Worm (Caenorhabditis elegans) whole organism, L1 larva: ENCODE data around the gene lec-9.

Source experiments
- C04F5.9 ChIP-seq: sonication (generic microtip); optimal IDR thresholded peaks from 2 replicates; lab custom pipeline; 2016; ENCODE audit warnings: missing genetic modification characterization, missing compliant biosample characterization
- C16A3.4 ChIP-seq: fragments of 150-350 bp; optimal IDR thresholded peaks from 2 replicates; lab custom pipeline; 2014; ENCODE audit warnings: missing biosample characterization, missing genetic modification characterization
- C34B4.2 ChIP-seq: sonication (generic microtip); optimal IDR thresholded peaks from 2 replicates; lab custom pipeline; 2017; ENCODE audit warnings: mild to moderate bottlenecking, missing genetic modification characterization, missing compliant biosample characterization
- Y116A8C.19 ChIP-seq: sonication (generic microtip); optimal IDR thresholded peaks from 2 replicates; lab custom pipeline; 2016; ENCODE audit warnings: missing compliant biosample characterization, missing genetic modification characterization, borderline replicate concordance
- blmp-1 ChIP-seq: fragments of 150-350 bp; optimal IDR thresholded peaks from 2 replicates; lab custom pipeline; 2014; ENCODE audit warnings: missing biosample characterization, missing genetic modification characterization
- ceh-8 ChIP-seq: fragments of 200-800 bp; sonication (Bioruptor generic); optimal IDR thresholded peaks from 2 replicates; lab custom pipeline; 2018; ENCODE audit warnings: mild to moderate bottlenecking, missing genetic modification characterization, moderate library complexity, missing compliant biosample characterization
- ceh-82 ChIP-seq, 3 experiments: fragments of 150-350 bp in 1 of 3; sonication (generic microtip) in 2 of 3; optimal IDR thresholded peaks; 2 replicates each; lab custom pipeline; 2014 to 2017; ENCODE audit warnings: missing biosample characterization in 3 of 3, missing genetic modification characterization in 3 of 3
- ceh-88 ChIP-seq: fragments of 200-800 bp; sonication (Bioruptor generic); IDR thresholded peaks from 2 replicates; pipeline ENCODE4 v1.3.6; 2022; ENCODE audit warnings: missing genetic modification characterization, missing compliant biosample characterization
- dpl-1 ChIP-seq, 3 experiments: fragments of 150-350 bp in 2 of 3; sonication (generic microtip) in 1 of 3; optimal IDR thresholded peaks; 2 replicates each; lab custom pipeline; 2014 to 2017; ENCODE audit warnings: missing biosample characterization in 3 of 3, missing genetic modification characterization in 3 of 3, missing genetic modification reagents in 3 of 3
- dsc-1 ChIP-seq: sonication (generic microtip); optimal IDR thresholded peaks from 2 replicates; lab custom pipeline; 2016; ENCODE audit warnings: mild to moderate bottlenecking, missing genetic modification characterization, missing compliant biosample characterization
- efl-1 ChIP-seq, 4 experiments: fragments of 150-350 bp; optimal IDR thresholded peaks in 3 of 4; peaks in 1 of 4; 1 replicate in 1 of 4; 2 replicates in 3 of 4; lab custom pipeline; 2014; ENCODE audit warnings: missing biosample characterization in 2 of 4, missing genetic modification characterization in 2 of 4, missing genetic modification reagents in 2 of 4
- egl-13 ChIP-seq: sonication (generic microtip); optimal IDR thresholded peaks from 2 replicates; lab custom pipeline; 2016; ENCODE audit warnings: missing genotype, missing genetic modification reagents, missing genetic modification characterization, missing compliant biosample characterization
- elt-2 ChIP-seq: sonication (generic microtip); optimal IDR thresholded peaks from 2 replicates; lab custom pipeline; 2016; ENCODE audit warnings: missing genetic modification characterization, mild to moderate bottlenecking, inconsistent platforms, missing compliant biosample characterization, missing genetic modification reagents
- ets-5 ChIP-seq: fragments of 200-800 bp; sonication (Bioruptor generic); IDR thresholded peaks from 2 replicates; pipeline ENCODE4 v1.3.6; 2022; ENCODE audit warnings: missing genetic modification characterization, missing compliant biosample characterization
- fkh-8 ChIP-seq: sonication (generic microtip); optimal IDR thresholded peaks from 2 replicates; lab custom pipeline; 2016; ENCODE audit warnings: mild to moderate bottlenecking, missing genetic modification characterization, missing compliant biosample characterization
- fos-1 ChIP-seq: fragments of 150-350 bp; optimal IDR thresholded peaks from 2 replicates; lab custom pipeline; 2014; ENCODE audit warnings: missing biosample characterization, missing genetic modification characterization
- grh-1 ChIP-seq: fragments of 200-800 bp; sonication (Bioruptor generic); IDR thresholded peaks from 2 replicates; pipeline ENCODE4 v1.3.6; 2022; ENCODE audit warnings: missing genetic modification reagents, missing genetic modification characterization, missing compliant biosample characterization
- hlh-4 ChIP-seq: sonication (generic microtip); optimal IDR thresholded peaks from 2 replicates; lab custom pipeline; 2016; ENCODE audit warnings: mild to moderate bottlenecking, missing genetic modification characterization, missing compliant biosample characterization
- irx-1 ChIP-seq: sonication (generic microtip); optimal IDR thresholded peaks from 2 replicates; lab custom pipeline; 2016; ENCODE audit warnings: missing genetic modification characterization, missing compliant biosample characterization
- isw-1 ChIP-seq: fragments of 200-800 bp; sonication (Bioruptor generic); IDR thresholded peaks from 2 replicates; pipeline ENCODE4 v1.3.6; 2022; ENCODE audit warnings: missing genetic modification characterization, missing compliant biosample characterization
- lin-13 ChIP-seq: fragments of 150-350 bp; optimal IDR thresholded peaks from 2 replicates; lab custom pipeline; 2014; ENCODE audit warnings: missing biosample characterization, missing genetic modification reagents, missing genetic modification characterization
- lin-14 ChIP-seq: fragments of 200-800 bp; sonication (Bioruptor generic); optimal IDR thresholded peaks from 2 replicates; lab custom pipeline; 2018; ENCODE audit warnings: mild to moderate bottlenecking, missing genetic modification characterization, moderate library complexity, missing compliant biosample characterization
- lin-35 ChIP-seq, 2 experiments: fragments of 150-350 bp; optimal IDR thresholded peaks; 2 replicates each; lab custom pipeline; 2014; ENCODE audit warnings: missing biosample characterization in 2 of 2, missing genetic modification characterization in 2 of 2, missing genetic modification reagents in 2 of 2
- lin-39 ChIP-seq: fragments of 150-350 bp; optimal IDR thresholded peaks from 2 replicates; lab custom pipeline; 2014; ENCODE audit warnings: missing biosample characterization, missing genetic modification reagents, missing genetic modification characterization
- lir-3 ChIP-seq: sonication (generic microtip); optimal IDR thresholded peaks from 2 replicates; lab custom pipeline; 2016; ENCODE audit warnings: mild to moderate bottlenecking, missing genetic modification characterization, moderate library complexity, missing compliant biosample characterization; ENCODE audit not compliant: poor library complexity
- lsy-2 ChIP-seq, 2 experiments: fragments of 150-350 bp; optimal IDR thresholded peaks; 2 replicates each; lab custom pipeline; 2014; ENCODE audit warnings: missing biosample characterization in 2 of 2, missing genetic modification characterization in 2 of 2
- mab-9 ChIP-seq: fragments of 200-800 bp; sonication (Bioruptor generic); IDR thresholded peaks from 2 replicates; pipeline ENCODE4 v1.3.6; 2022; ENCODE audit warnings: missing genetic modification reagents, missing genetic modification characterization, missing compliant biosample characterization
- mdl-1 ChIP-seq, 2 experiments: fragments of 150-350 bp; optimal IDR thresholded peaks; 2 replicates each; lab custom pipeline; 2014 to 2017; ENCODE audit warnings: missing biosample characterization in 2 of 2, missing genetic modification characterization in 2 of 2, inconsistent platforms in 1 of 2
- mef-2 ChIP-seq: fragments of 150-350 bp; optimal IDR thresholded peaks from 2 replicates; lab custom pipeline; 2014; ENCODE audit warnings: missing biosample characterization, missing genetic modification characterization
- nhr-12 ChIP-seq: sonication (generic microtip); optimal IDR thresholded peaks from 2 replicates; lab custom pipeline; 2017; ENCODE audit warnings: missing biosample characterization, missing genetic modification characterization
- nhr-19 ChIP-seq: fragments of 200-800 bp; sonication (Bioruptor generic); conservative IDR thresholded peaks from 2 replicates; pipeline ENCODE4 v1.3.6; 2022; ENCODE audit warnings: missing genetic modification characterization, missing compliant biosample characterization
- nhr-20 ChIP-seq: sonication (generic microtip); optimal IDR thresholded peaks from 2 replicates; lab custom pipeline; 2016; ENCODE audit warnings: mild to moderate bottlenecking, missing genetic modification characterization, missing compliant biosample characterization
- nhr-237 ChIP-seq: fragments of 150-350 bp; optimal IDR thresholded peaks from 2 replicates; lab custom pipeline; 2014; ENCODE audit warnings: missing biosample characterization, missing genetic modification characterization
- nhr-47 ChIP-seq: sonication (generic microtip); optimal IDR thresholded peaks from 2 replicates; lab custom pipeline; 2016; ENCODE audit warnings: mild to moderate bottlenecking, missing genetic modification characterization, moderate library complexity, missing compliant biosample characterization
- nhr-71 ChIP-seq: sonication (generic microtip); optimal IDR thresholded peaks from 2 replicates; lab custom pipeline; 2016; ENCODE audit warnings: mild to moderate bottlenecking, missing genetic modification characterization, moderate library complexity, missing compliant biosample characterization
- nhr-76 ChIP-seq: sonication (generic microtip); optimal IDR thresholded peaks from 2 replicates; lab custom pipeline; 2017; ENCODE audit warnings: missing biosample characterization, missing genetic modification characterization
- pax-3 ChIP-seq: fragments of 200-800 bp; sonication (Bioruptor generic); optimal IDR thresholded peaks from 2 replicates; lab custom pipeline; 2018; ENCODE audit warnings: mild to moderate bottlenecking, missing genetic modification characterization, moderate library complexity, missing compliant biosample characterization
- rnt-1 ChIP-seq: sonication (generic microtip); optimal IDR thresholded peaks from 2 replicates; lab custom pipeline; 2016; ENCODE audit warnings: mild to moderate bottlenecking, missing genetic modification characterization, moderate library complexity, missing compliant biosample characterization
- snpc-4 ChIP-seq: fragments of 150-350 bp; optimal IDR thresholded peaks from 2 replicates; lab custom pipeline; 2014; ENCODE audit warnings: missing biosample characterization, missing genetic modification characterization
- snu-23 ChIP-seq: sonication (generic microtip); optimal IDR thresholded peaks from 2 replicates; lab custom pipeline; 2016; ENCODE audit warnings: missing genetic modification characterization, missing compliant biosample characterization
- sup-37 ChIP-seq: fragments of 200-800 bp; sonication (Bioruptor generic); optimal IDR thresholded peaks from 2 replicates; lab custom pipeline; 2018; ENCODE audit warnings: mild to moderate bottlenecking, missing genetic modification characterization, missing compliant biosample characterization
- tlp-1 ChIP-seq: fragments of 150-350 bp; optimal IDR thresholded peaks from 2 replicates; lab custom pipeline; 2014; ENCODE audit warnings: missing biosample characterization, missing genetic modification characterization
- vab-15 ChIP-seq: sonication (generic microtip); optimal IDR thresholded peaks from 2 replicates; lab custom pipeline; 2017; ENCODE audit warnings: missing genotype, mild to moderate bottlenecking, missing genetic modification characterization, missing compliant biosample characterization
- zag-1 ChIP-seq: fragments of 150-350 bp; optimal IDR thresholded peaks from 2 replicates; lab custom pipeline; 2014; ENCODE audit warnings: missing biosample characterization, missing genetic modification characterization
- zip-4 ChIP-seq: fragments of 200-800 bp; sonication (Bioruptor generic); optimal IDR thresholded peaks from 2 replicates; lab custom pipeline; 2018; ENCODE audit warnings: mild to moderate bottlenecking, missing genetic modification characterization, moderate library complexity, missing compliant biosample characterization
- ztf-11 ChIP-seq, 2 experiments: sonication (generic microtip); optimal IDR thresholded peaks; 2 replicates each; lab custom pipeline; 2016 to 2017; ENCODE audit warnings: missing genetic modification characterization in 2 of 2, missing biosample characterization in 1 of 2, missing compliant biosample characterization in 1 of 2

The lec-9 gene

ce11 chrX:17610406-17610981 is 10.2 kb downstream of the lec-9 start (continued):
- TF ChIP-seq ceh-82 (tag; optimal IDR thresholded peaks at IDR 0.05; lab: Kevin White, UChicago) = peak in 2 of 3 experiments; percentile 24 to 66
- no peak for TF ChIP-seq ceh-8 (GFP tag; lab: Kevin White, UChicago)
- TF ChIP-seq mef-2 = no peak
- TF ChIP-seq lsy-2 (tag; optimal IDR thresholded peaks at IDR 0.05; lab: Kevin White, UChicago) = peak; percentile 62 to 66
- TF ChIP-seq lin-39 (tag; lab: Kevin White, UChicago) = no peak
- no peak for TF ChIP-seq C34B4.2 (tag; lab: Kevin White, UChicago)
- no peak for TF ChIP-seq vab-15 (tag; lab: Kevin White, UChicago)
- peak; percentile 57 for TF ChIP-seq lin-13 (GFP tag; lab: Kevin White, UChicago)
- no peak for TF ChIP-seq Y116A8C.19 (tag; lab: Kevin White, UChicago)
- 0 out of 2 replicates have a peak, but pooled peaks have one; percentile 15 for TF ChIP-seq mab-9 (GFP tag; lab: Robert Waterston, UW)
- TF ChIP-seq irx-1 (tag; lab: Kevin White, UChicago) = peak; percentile 31
- TF ChIP-seq fos-1 (tag; lab: Kevin White, UChicago) = no peak
- no peak for TF ChIP-seq pax-3 (tag; lab: Kevin White, UChicago)
- TF ChIP-seq blmp-1 (tag; lab: Kevin White, UChicago) = peak; percentile 38
- TF ChIP-seq nhr-19 (GFP tag; lab: Robert Waterston, UW) = peak; percentile 84
- TF ChIP-seq nhr-20 (tag; lab: Kevin White, UChicago) = peak; percentile 73
- peak; percentile 35 for TF ChIP-seq elt-2 (tag; lab: Kevin White, UChicago)
- TF ChIP-seq hlh-4 (tag; lab: Kevin White, UChicago) = no peak
- TF ChIP-seq lin-35 (GFP tag; optimal IDR thresholded peaks at IDR 0.05; lab: Kevin White, UChicago) = peak; percentile 56 to 73
- TF ChIP-seq dpl-1 (GFP tag; optimal IDR thresholded peaks at IDR 0.05; lab: Kevin White, UChicago) = peak; percentile 34 to 81 (median 59)
- TF ChIP-seq fkh-8 (tag; lab: Kevin White, UChicago) = peak; percentile 72
- TF ChIP-seq egl-13 (tag; lab: Kevin White, UChicago) = peak; percentile 24
- TF ChIP-seq C04F5.9 = no peak
- no peak for TF ChIP-seq tlp-1
- TF ChIP-seq zag-1 (tag; lab: Kevin White, UChicago) = no peak
- TF ChIP-seq efl-1 (optimal IDR thresholded peaks at IDR 0.05; lab: Kevin White, UChicago) = peak; percentile 76 to 78
- TF ChIP-seq efl-1 (GFP tag; optimal IDR thresholded peaks at IDR 0.05 in 1 of 2; lab: Kevin White, UChicago) = peak; percentile 62 to 93
- no peak for TF ChIP-seq nhr-237 (tag; lab: Kevin White, UChicago)
- no peak for TF ChIP-seq snpc-4 (tag; lab: Kevin White, UChicago)
- no peak for TF ChIP-seq zip-4 (GFP tag; lab: Kevin White, UChicago)
- peak in 1 of 2 experiments; percentile 6 for TF ChIP-seq mdl-1 (tag; optimal IDR thresholded peaks at IDR 0.05; lab: Kevin White, UChicago)
- peak; percentile 79 for TF ChIP-seq snu-23 (GFP tag; lab: Kevin White, UChicago)
- peak; percentile 34 for TF ChIP-seq C16A3.4 (tag; lab: Kevin White, UChicago)
- peak; percentile 44 for TF ChIP-seq dsc-1 (tag; lab: Kevin White, UChicago)
- TF ChIP-seq nhr-12 (tag; lab: Kevin White, UChicago) = no peak
- TF ChIP-seq ceh-88 (GFP tag; lab: Robert Waterston, UW) = 0 out of 2 replicates have a peak, but pooled peaks have one; percentile 22
- peak; percentile 12; the same call in 1 of the 2 replicates for TF ChIP-seq isw-1 (GFP tag; lab: Robert Waterston, UW)

- TF ChIP-seq dpl-1 (GFP tag; optimal IDR thresholded peaks at IDR 0.05; lab: Kevin White, UChicago) = no peak
- no peak for TF ChIP-seq lir-3 (tag; lab: Kevin White, UChicago)
- peak; percentile 54 for TF ChIP-seq rnt-1 (tag; lab: Kevin White, UChicago)
- TF ChIP-seq lin-14 = peak; percentile 1
- no peak for TF ChIP-seq fkh-8 (tag; lab: Kevin White, UChicago)
- TF ChIP-seq nhr-12 (tag; lab: Kevin White, UChicago) = no peak
- TF ChIP-seq nhr-20 (tag; lab: Kevin White, UChicago) = peak; percentile 3
- peak; percentile 30 for TF ChIP-seq nhr-71 (tag; lab: Kevin White, UChicago)
- peak; percentile 4 for TF ChIP-seq lin-13 (GFP tag; lab: Kevin White, UChicago)
- TF ChIP-seq lsy-2 (tag; optimal IDR thresholded peaks at IDR 0.05; lab: Kevin White, UChicago) = no peak
- peak; percentile 29 for TF ChIP-seq snu-23 (GFP tag; lab: Kevin White, UChicago)
- TF ChIP-seq nhr-76 = no peak
- TF ChIP-seq blmp-1 (tag; lab: Kevin White, UChicago) = no peak
- TF ChIP-seq ztf-11 (tag; optimal IDR thresholded peaks at IDR 0.05; lab: Kevin White, UChicago) = no peak
- TF ChIP-seq nhr-47 = peak; percentile 39
- TF ChIP-seq nhr-19 (GFP tag; lab: Robert Waterston, UW) = peak; percentile 57
- 0 out of 2 replicates have a peak, but pooled peaks have one; percentile 11 for TF ChIP-seq grh-1 (GFP tag; lab: Robert Waterston, UW)
- TF ChIP-seq sup-37 (GFP tag; lab: Kevin White, UChicago) = no peak
- peak; percentile 64 for TF ChIP-seq dsc-1 (tag; lab: Kevin White, UChicago)
- no peak for TF ChIP-seq Y116A8C.19 (tag; lab: Kevin White, UChicago)
- no peak for TF ChIP-seq ets-5
- TF ChIP-seq C04F5.9 = no peak
Observed at ce11 chrX:17611180-17611579, 10.9 kb downstream of the lec-9 start.
